Fruit fly (Drosophila melanogaster): ENCODE results near the gene CG10864.

The CG10864 gene

dm6 chr3R:18395694-18396093, 15.7 kb downstream of the CG10864 start:
- no peak for TF ChIP-seq CG7745 (tag; optimal IDR thresholded peaks at IDR 0.05)
- TF ChIP-seq Med (GFP tag), result peak; percentile 38
- TF ChIP-seq vvl (GFP tag; IDR thresholded peaks at IDR 0.05), result no peak

dm6 chr3R:18394876-18395275, 16.6 kb downstream of the CG10864 start:
- TF ChIP-seq CG11456 (GFP tag; IDR thresholded peaks at IDR 0.05) (0 out of 3 replicates have a peak, but pooled peaks have one; percentile 43), crol (GFP tag; IDR thresholded peaks at IDR 0.05) (peak; percentile 39; the same call in 1 of the 2 replicates), Nf-YB (GFP tag; optimal IDR thresholded peaks at IDR 0.05) (no peak), CG12769 (tag; optimal IDR thresholded peaks at IDR 0.05) (peak; percentile 91), Pdp1 (GFP tag; optimal IDR thresholded peaks at IDR 0.05) (peak in 1 of 2 experiments; percentile 20), CG34376 (GFP tag; optimal IDR thresholded peaks at IDR 0.05) (no peak)

dm6 chr3R:18393436-18393835, 18.0 kb downstream of the CG10864 start:
- TF ChIP-seq CG7963 (GFP tag; IDR thresholded peaks at IDR 0.05; ENCODE audit: partially characterized antibody) (no peak), CG7786 (GFP tag; optimal IDR thresholded peaks at IDR 0.05) (no peak), grn (GFP tag; optimal IDR thresholded peaks at IDR 0.05) (no peak), CG12659 (GFP tag; optimal IDR thresholded peaks at IDR 0.05) (peak; percentile 36), Atf-2 (GFP tag; optimal IDR thresholded peaks at IDR 0.05) (no peak), CG3065 (GFP tag; optimal IDR thresholded peaks at IDR 0.05) (no peak), CG2202 (tag; optimal IDR thresholded peaks at IDR 0.05) (no peak), CG3726 (GFP tag; IDR thresholded peaks at IDR 0.05) (no peak), sim (GFP tag; IDR thresholded peaks at IDR 0.05) (no peak), Ada2b (GFP tag; IDR thresholded peaks at IDR 0.05) (no peak), CG1792 (GFP tag; optimal IDR thresholded peaks at IDR 0.05) (no peak), fu2 (GFP tag; optimal IDR thresholded peaks at IDR 0.05) (no peak), CG7372 (GFP tag; IDR thresholded peaks at IDR 0.05) (no peak), ind (GFP tag; optimal IDR thresholded peaks at IDR 0.05) (peak; percentile 39), CG33213 (GFP tag; optimal IDR thresholded peaks at IDR 0.05) (no peak), gce (GFP tag; IDR thresholded peaks at IDR 0.05) (no peak), phol (tag; optimal IDR thresholded peaks at IDR 0.05) (peak; percentile 28), CG11247 (GFP tag; IDR thresholded peaks at IDR 0.05) (0 out of 2 replicates have a peak, but pooled peaks have one; percentile 33), CG9437 (GFP tag; optimal IDR thresholded peaks at IDR 0.05) (no peak), CG31365 (tag; optimal IDR thresholded peaks at IDR 0.05) (no peak), CG3838 (GFP tag; optimal IDR thresholded peaks at IDR 0.05) (no peak), dati (GFP tag; IDR thresholded peaks at IDR 0.05) (no peak), BtbVII (GFP tag; optimal IDR thresholded peaks at IDR 0.05) (no peak), D19B (GFP tag; optimal IDR thresholded peaks at IDR 0.05) (no peak), tup (GFP tag; optimal IDR thresholded peaks at IDR 0.05) (peak; percentile 3), Hr51 (GFP tag; optimal IDR thresholded peaks at IDR 0.05) (no peak), sug (tag; optimal IDR thresholded peaks at IDR 0.05) (peak; percentile 32), CG12744 (GFP tag; optimal IDR thresholded peaks at IDR 0.05) (no peak), CG4854 (GFP tag; optimal IDR thresholded peaks at IDR 0.05) (no peak), CG9215 (GFP tag; IDR thresholded peaks at IDR 0.05) (peak; percentile 45), CG8924 (tag; optimal IDR thresholded peaks at IDR 0.05) (no peak), CrebB (tag; optimal IDR thresholded peaks at IDR 0.05) (no peak), dimm (GFP tag; IDR thresholded peaks at IDR 0.05) (no peak), Optix (GFP tag; IDR thresholded peaks at IDR 0.05) (no peak), tx (GFP tag; optimal IDR thresholded peaks at IDR 0.05) (no peak), HLH3B (GFP tag; IDR thresholded peaks at IDR 0.05) (no peak), wor (GFP tag; IDR thresholded peaks at IDR 0.05) (no peak), CG2712 (tag; optimal IDR thresholded peaks at IDR 0.05) (peak; percentile 64), fd64A (GFP tag; optimal IDR thresholded peaks at IDR 0.05) (no peak), ken (GFP tag; IDR thresholded peaks at IDR 0.05) (no peak)

Measured in whole organism, embryonic.